Fruit fly (Drosophila melanogaster) whole organism, embryonic: ENCODE data around the gene Dbp21E2.

Experiments used
- Adf1 ChIP-seq: fragments of 200-800 bp; sonication (Bioruptor generic); IDR thresholded peaks from 2 replicates; pipeline ENCODE4 v1.3.6; 2022; ENCODE audit warnings: missing biosample characterization, missing genetic modification characterization
- Atf3 ChIP-seq: fragments of 200-800 bp; sonication (Bioruptor generic); optimal IDR thresholded peaks from 3 replicates; lab custom pipeline; 2016; ENCODE audit warnings: missing biosample characterization, missing genetic modification characterization
- CG11504 ChIP-seq: fragments of 200-800 bp; sonication (Bioruptor generic); optimal IDR thresholded peaks from 3 replicates; lab custom pipeline; 2019; ENCODE audit warnings: missing biosample characterization, mild to moderate bottlenecking, missing genetic modification characterization, moderate library complexity
- CG11695 ChIP-seq: fragments of 200-800 bp; sonication (Bioruptor generic); IDR thresholded peaks from 3 replicates; pipeline ENCODE4 v1.3.6; 2022; ENCODE audit warnings: missing biosample characterization, missing genetic modification characterization
- CG12155 ChIP-seq: fragments of 200-800 bp; sonication (Bioruptor generic); optimal IDR thresholded peaks from 3 replicates; lab custom pipeline; 2016; ENCODE audit warnings: missing biosample characterization, missing genetic modification characterization
- CG12236 ChIP-seq: fragments of 200-800 bp; sonication (Bioruptor generic); optimal IDR thresholded peaks from 2 replicates; lab custom pipeline; 2016; ENCODE audit warnings: missing biosample characterization, missing genetic modification characterization
- CG12769 ChIP-seq: fragments of 200-800 bp; sonication (Bioruptor generic); optimal IDR thresholded peaks from 2 replicates; lab custom pipeline; 2019; ENCODE audit warnings: missing biosample characterization, mild to moderate bottlenecking, missing genetic modification characterization, moderate library complexity
- CG15011 ChIP-seq: fragments of 200-800 bp; sonication (Bioruptor generic); optimal IDR thresholded peaks from 3 replicates; lab custom pipeline; 2018; ENCODE audit warnings: missing biosample characterization, mild to moderate bottlenecking, missing genetic modification characterization
- CG16813 ChIP-seq: fragments of 200-800 bp; sonication (Bioruptor generic); IDR thresholded peaks from 3 replicates; pipeline ENCODE4 v1.3.6; 2022; ENCODE audit warnings: missing biosample characterization, missing genetic modification characterization; ENCODE audit not compliant: partially characterized antibody
- CG2120 ChIP-seq: fragments of 200-800 bp; sonication (Bioruptor generic); optimal IDR thresholded peaks from 3 replicates; lab custom pipeline; 2016; ENCODE audit warnings: missing biosample characterization, missing genetic modification characterization
- CG31365 ChIP-seq: fragments of 200-800 bp; sonication (Bioruptor generic); optimal IDR thresholded peaks from 2 replicates; lab custom pipeline; 2018; ENCODE audit warnings: missing biosample characterization, mild to moderate bottlenecking, missing genetic modification characterization
- CG3281 ChIP-seq: fragments of 200-800 bp; sonication (Bioruptor generic); optimal IDR thresholded peaks from 3 replicates; lab custom pipeline; 2017; ENCODE audit warnings: missing biosample characterization, mild to moderate bottlenecking, missing genetic modification characterization
- CG4328 ChIP-seq: fragments of 200-800 bp; sonication (Bioruptor generic); optimal IDR thresholded peaks from 3 replicates; lab custom pipeline; 2017; ENCODE audit warnings: missing biosample characterization, missing genetic modification reagents, missing genetic modification characterization
- CG4404 ChIP-seq: fragments of 200-800 bp; sonication (Bioruptor generic); IDR thresholded peaks from 2 replicates; pipeline ENCODE4 v1.3.6; 2022; ENCODE audit warnings: missing biosample characterization, missing genetic modification characterization
- CG9932 ChIP-seq: fragments of 200-800 bp; sonication (Bioruptor generic); IDR thresholded peaks from 2 replicates; pipeline ENCODE4 v1.3.6; 2022; ENCODE audit warnings: missing biosample characterization, missing genetic modification characterization
- Camta ChIP-seq: fragments of 200-800 bp; sonication (Bioruptor generic); optimal IDR thresholded peaks from 2 replicates; lab custom pipeline; 2016; ENCODE audit warnings: missing biosample characterization, missing genetic modification characterization
- D ChIP-seq, 2 experiments: fragments of 200-800 bp in 1 of 2; fragments of >200 bp in 1 of 2; sonication (Bioruptor generic) in 1 of 2; optimal IDR thresholded peaks; 2 replicates in 1 of 2; 3 replicates in 1 of 2; lab custom pipeline; 2017; ENCODE audit warnings: mild to moderate bottlenecking in 1 of 2, missing biosample characterization in 1 of 2, missing genetic modification characterization in 1 of 2, missing genetic modification reagents in 1 of 2
- Dref ChIP-seq: fragments of 200-800 bp; sonication (Bioruptor generic); IDR thresholded peaks from 2 replicates; pipeline ENCODE4 v1.3.6; 2022; ENCODE audit warnings: missing biosample characterization, missing genetic modification characterization
- ERR ChIP-seq: fragments of 200-800 bp; sonication (Bioruptor generic); optimal IDR thresholded peaks from 2 replicates; lab custom pipeline; 2016; ENCODE audit warnings: missing biosample characterization, missing genetic modification characterization
- Ets97D ChIP-seq: fragments of 200-800 bp; sonication (Bioruptor generic); optimal IDR thresholded peaks from 3 replicates; lab custom pipeline; 2016; ENCODE audit warnings: missing biosample characterization, missing genetic modification characterization
- Lpt ChIP-seq: fragments of >200 bp; optimal IDR thresholded peaks from 2 replicates; lab custom pipeline; 2018; ENCODE audit warnings: missing biosample characterization, missing genetic modification characterization
- MESR4 ChIP-seq: fragments of 200-800 bp; sonication (Bioruptor generic); optimal IDR thresholded peaks from 2 replicates; lab custom pipeline; 2018; ENCODE audit warnings: missing biosample characterization, mild to moderate bottlenecking, missing genetic modification characterization, moderate library complexity
- Mad ChIP-seq: fragments of 200-800 bp; sonication (Bioruptor generic); optimal IDR thresholded peaks from 2 replicates; lab custom pipeline; 2016; ENCODE audit warnings: missing biosample characterization, missing genetic modification characterization
- Meics ChIP-seq: fragments of 200-800 bp; sonication (Bioruptor generic); optimal IDR thresholded peaks from 2 replicates; lab custom pipeline; 2017; ENCODE audit warnings: missing biosample characterization, mild to moderate bottlenecking, missing genetic modification characterization
- NK7.1 ChIP-seq: fragments of 200-800 bp; sonication (Bioruptor generic); optimal IDR thresholded peaks from 3 replicates; lab custom pipeline; 2016; ENCODE audit warnings: missing biosample characterization, missing genetic modification characterization
- Neu2 ChIP-seq: fragments of 200-800 bp; sonication (Bioruptor generic); optimal IDR thresholded peaks from 3 replicates; lab custom pipeline; 2016; ENCODE audit warnings: missing biosample characterization, missing genetic modification characterization, borderline replicate concordance
- Nf-YC ChIP-seq: fragments of 200-800 bp; optimal IDR thresholded peaks from 3 replicates; lab custom pipeline; 2019; ENCODE audit warnings: missing biosample characterization, mild to moderate bottlenecking, missing genetic modification characterization, moderate library complexity
- PHDP ChIP-seq: fragments of 200-800 bp; sonication (Bioruptor generic); optimal IDR thresholded peaks from 3 replicates; lab custom pipeline; 2018; ENCODE audit warnings: missing biosample characterization, mild to moderate bottlenecking, missing genetic modification characterization, moderate library complexity
- Ravus ChIP-seq: fragments of 200-800 bp; sonication (Bioruptor generic); IDR thresholded peaks from 2 replicates; pipeline ENCODE4 v1.3.6; 2022; ENCODE audit warnings: missing biosample characterization, missing genetic modification characterization
- Scr ChIP-seq: fragments of 200-800 bp; sonication (Bioruptor generic); IDR thresholded peaks from 2 replicates; pipeline ENCODE4 v1.3.6; 2022; ENCODE audit warnings: missing biosample characterization, missing genetic modification characterization; ENCODE audit not compliant: partially characterized antibody
- amos ChIP-seq: fragments of 200-800 bp; sonication (Bioruptor generic); IDR thresholded peaks from 2 replicates; pipeline ENCODE4 v1.3.6; 2022; ENCODE audit warnings: missing biosample characterization, missing genetic modification characterization; ENCODE audit not compliant: partially characterized antibody
- cad ChIP-seq: fragments of >200 bp; optimal IDR thresholded peaks from 2 replicates; lab custom pipeline; 2017; ENCODE audit warnings: missing biosample characterization, missing genetic modification characterization
- fd3F ChIP-seq: fragments of 200-800 bp; sonication (Bioruptor generic); optimal IDR thresholded peaks from 2 replicates; lab custom pipeline; 2018; ENCODE audit warnings: missing biosample characterization, mild to moderate bottlenecking, missing genetic modification characterization, moderate library complexity
- fd96Cb ChIP-seq: fragments of 200-800 bp; sonication (Bioruptor generic); optimal IDR thresholded peaks from 2 replicates; lab custom pipeline; 2018; ENCODE audit warnings: missing biosample characterization, mild to moderate bottlenecking, missing genetic modification characterization, moderate library complexity
- grau ChIP-seq: fragments of 200-800 bp; optimal IDR thresholded peaks from 3 replicates; lab custom pipeline; 2019; ENCODE audit warnings: missing biosample characterization, mild to moderate bottlenecking, missing genetic modification characterization, moderate library complexity
- gsb ChIP-seq: fragments of 200-800 bp; sonication (Bioruptor generic); IDR thresholded peaks from 2 replicates; pipeline ENCODE4 v1.3.6; 2022; ENCODE audit warnings: missing biosample characterization, missing genetic modification characterization
- mam ChIP-seq: fragments of 200-800 bp; sonication (Bioruptor generic); optimal IDR thresholded peaks from 3 replicates; lab custom pipeline; 2016; ENCODE audit warnings: missing biosample characterization, missing genetic modification characterization
- mirr ChIP-seq: fragments of 200-800 bp; sonication (Bioruptor generic); optimal IDR thresholded peaks from 3 replicates; lab custom pipeline; 2018; ENCODE audit warnings: missing biosample characterization, mild to moderate bottlenecking, missing genetic modification characterization
- mld ChIP-seq: fragments of 200-800 bp; sonication (Bioruptor generic); IDR thresholded peaks from 3 replicates; pipeline ENCODE4 v1.3.6; 2022; ENCODE audit warnings: missing biosample characterization, missing genetic modification characterization; ENCODE audit not compliant: partially characterized antibody
- nerfin-1 ChIP-seq: fragments of 200-800 bp; sonication (Bioruptor generic); optimal IDR thresholded peaks from 3 replicates; lab custom pipeline; 2019; ENCODE audit warnings: missing biosample characterization, mild to moderate bottlenecking, missing genetic modification characterization, moderate library complexity
- onecut ChIP-seq: fragments of 200-800 bp; sonication (Bioruptor generic); IDR thresholded peaks from 2 replicates; pipeline ENCODE4 v1.3.6; 2022; ENCODE audit warnings: missing biosample characterization, missing genetic modification characterization
- peb ChIP-seq: fragments of 200-800 bp; sonication (Bioruptor generic); IDR thresholded peaks from 2 replicates; pipeline ENCODE4 v1.3.6; 2022; ENCODE audit warnings: missing biosample characterization, missing genetic modification characterization
- salm ChIP-seq: fragments of 200-800 bp; sonication (Bioruptor generic); optimal IDR thresholded peaks from 2 replicates; lab custom pipeline; 2018; ENCODE audit warnings: missing biosample characterization, mild to moderate bottlenecking, missing genetic modification characterization
- sc ChIP-seq, 3 experiments: fragments of >200 bp in 2 of 3; fragments of 200-800 bp in 1 of 3; sonication (Bioruptor generic) in 1 of 3; optimal IDR thresholded peaks; 2 replicates in 2 of 3; 3 replicates in 1 of 3; lab custom pipeline; 2017; ENCODE audit warnings: mild to moderate bottlenecking in 1 of 3, missing biosample characterization in 1 of 3, missing genetic modification characterization in 1 of 3, missing genetic modification reagents in 1 of 3
- stc ChIP-seq: fragments of 200-800 bp; sonication (Bioruptor generic); IDR thresholded peaks from 2 replicates; pipeline ENCODE4 v1.3.6; 2022; ENCODE audit warnings: missing biosample characterization, missing genetic modification characterization
- tap ChIP-seq: fragments of 200-800 bp; optimal IDR thresholded peaks from 3 replicates; lab custom pipeline; 2019; ENCODE audit warnings: missing biosample characterization, mild to moderate bottlenecking, missing genetic modification characterization, moderate library complexity
- tin ChIP-seq: fragments of 200-800 bp; sonication (Bioruptor generic); optimal IDR thresholded peaks from 3 replicates; lab custom pipeline; 2016; ENCODE audit warnings: missing biosample characterization, missing genetic modification characterization
- wek ChIP-seq: fragments of 200-800 bp; sonication (Bioruptor generic); optimal IDR thresholded peaks from 3 replicates; lab custom pipeline; 2018; ENCODE audit warnings: missing biosample characterization, mild to moderate bottlenecking, missing genetic modification characterization, moderate library complexity
- yki ChIP-seq: fragments of >200 bp; optimal IDR thresholded peaks from 3 replicates; lab custom pipeline; 2018

Gene Dbp21E2

DNA sequence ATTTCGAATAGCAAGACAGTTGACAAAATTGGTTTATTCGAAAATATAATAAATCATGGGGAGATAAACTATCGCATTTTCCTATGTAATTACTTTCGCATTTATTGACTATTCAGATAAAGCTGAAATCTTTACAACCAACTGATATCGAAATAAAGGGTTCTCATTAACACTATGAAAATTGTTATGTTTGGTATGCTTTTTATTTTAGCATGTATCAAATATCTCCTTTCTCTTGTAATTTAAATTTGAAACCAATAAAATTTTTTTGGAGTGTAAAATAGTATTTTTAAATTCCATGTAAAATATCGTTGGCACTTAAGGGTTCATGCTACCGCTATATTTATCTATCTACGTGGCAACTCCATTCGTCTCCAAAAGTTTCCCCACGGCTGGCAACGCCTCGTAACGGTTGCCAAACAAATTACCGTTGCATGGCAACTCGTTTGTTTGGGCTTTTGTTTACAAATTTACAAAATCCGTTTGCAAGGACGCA lies 43.7 kb downstream of the Dbp21E2 start, which contains the start of gene CG13949 (continued):
- no peak for TF ChIP-seq D (optimal IDR thresholded peaks at IDR 0.05; lab: Kevin White, UChicago)
- TF ChIP-seq D (GFP tag; optimal IDR thresholded peaks at IDR 0.05; lab: Kevin White, UChicago) = peak; percentile 19
- TF ChIP-seq CG4328 = no peak
- TF ChIP-seq CG2120 = peak; percentile 81
- peak; percentile 68 for TF ChIP-seq grau (tag; lab: Kevin White, UChicago)
- peak; percentile 90 for TF ChIP-seq mirr
- TF ChIP-seq CG15011 (GFP tag; lab: Kevin White, UChicago) = no peak
- TF ChIP-seq CG12236 = no peak
- peak; percentile 35 for TF ChIP-seq Ravus
- TF ChIP-seq yki = no peak
- no peak for TF ChIP-seq Neu2 (GFP tag; lab: Kevin White, UChicago)
- no peak for TF ChIP-seq Lpt (GFP tag; lab: Kevin White, UChicago)
- peak; percentile 83 for TF ChIP-seq CG11504 (tag; lab: Kevin White, UChicago)
- TF ChIP-seq fd96Cb (tag; lab: Kevin White, UChicago) = peak; percentile 27
- peak; percentile 87 for TF ChIP-seq CG9932
- TF ChIP-seq mld (GFP tag; lab: Robert Waterston, UW) = no peak
- TF ChIP-seq wek (GFP tag; lab: Kevin White, UChicago) = no peak
- TF ChIP-seq cad (GFP tag; lab: Kevin White, UChicago) = no peak
- TF ChIP-seq sc (optimal IDR thresholded peaks at IDR 0.05; lab: Kevin White, UChicago) = no peak
- no peak for TF ChIP-seq sc (GFP tag; optimal IDR thresholded peaks at IDR 0.05; lab: Kevin White, UChicago)
- no peak for TF ChIP-seq Adf1
- TF ChIP-seq Camta = peak; percentile 4
- TF ChIP-seq amos (GFP tag; lab: Robert Waterston, UW) = peak; percentile 56
- TF ChIP-seq Mad (GFP tag; lab: Kevin White, UChicago) = no peak
- TF ChIP-seq Ets97D (GFP tag; lab: Kevin White, UChicago) = peak; percentile 68
- peak; percentile 62 for TF ChIP-seq Nf-YC (tag; lab: Kevin White, UChicago)
- peak; percentile 32; the same call in 1 of the 2 replicates for TF ChIP-seq peb
- TF ChIP-seq CG16813 (GFP tag; lab: Robert Waterston, UW) = peak; percentile 57
- TF ChIP-seq nerfin-1 (tag; lab: Kevin White, UChicago) = peak; percentile 43
- peak; percentile 41 for TF ChIP-seq salm
- TF ChIP-seq CG12769 (tag; lab: Kevin White, UChicago) = peak; percentile 38
- peak; percentile 46 for TF ChIP-seq CG3281 (GFP tag; lab: Kevin White, UChicago)
- peak; percentile 38 for TF ChIP-seq fd3F (GFP tag; lab: Kevin White, UChicago)
- peak; percentile 42 for TF ChIP-seq Scr (GFP tag; lab: Robert Waterston, UW)
- peak; percentile 39; the same call in 1 of the 2 replicates for TF ChIP-seq Dref (GFP tag; lab: Robert Waterston, UW)
- peak; percentile 22 for TF ChIP-seq NK7.1 (GFP tag; lab: Kevin White, UChicago)
- peak; percentile 8 for TF ChIP-seq Atf3 (GFP tag; lab: Kevin White, UChicago)
- TF ChIP-seq mam = peak; percentile 65
- TF ChIP-seq CG31365 (tag; lab: Kevin White, UChicago) = no peak
- TF ChIP-seq CG11695 = peak; percentile 76; the same call in 2 of the 3 replicates
- TF ChIP-seq PHDP (tag; lab: Kevin White, UChicago) = peak; percentile 84
- TF ChIP-seq tap = peak; percentile 28
- peak; percentile 69 for TF ChIP-seq CG12155 (GFP tag; lab: Kevin White, UChicago)
- peak; percentile 24; the same call in 1 of the 2 replicates for TF ChIP-seq gsb (GFP tag; lab: Robert Waterston, UW)
- TF ChIP-seq MESR4 (GFP tag; lab: Kevin White, UChicago) = no peak
- TF ChIP-seq ERR (GFP tag; lab: Kevin White, UChicago) = no peak
- TF ChIP-seq stc (GFP tag; lab: Robert Waterston, UW) = peak; percentile 76
- 0 out of 2 replicates have a peak, but pooled peaks have one; percentile 24 for TF ChIP-seq CG4404 (GFP tag; lab: Robert Waterston, UW)
- TF ChIP-seq tin (GFP tag; lab: Kevin White, UChicago) = peak; percentile 47
- TF ChIP-seq Meics (GFP tag; lab: Kevin White, UChicago) = peak; percentile 54
- TF ChIP-seq onecut (GFP tag; lab: Robert Waterston, UW) = no peak
